Worm (Caenorhabditis elegans): ENCODE results near the gene F41B4.3.

DNA sequence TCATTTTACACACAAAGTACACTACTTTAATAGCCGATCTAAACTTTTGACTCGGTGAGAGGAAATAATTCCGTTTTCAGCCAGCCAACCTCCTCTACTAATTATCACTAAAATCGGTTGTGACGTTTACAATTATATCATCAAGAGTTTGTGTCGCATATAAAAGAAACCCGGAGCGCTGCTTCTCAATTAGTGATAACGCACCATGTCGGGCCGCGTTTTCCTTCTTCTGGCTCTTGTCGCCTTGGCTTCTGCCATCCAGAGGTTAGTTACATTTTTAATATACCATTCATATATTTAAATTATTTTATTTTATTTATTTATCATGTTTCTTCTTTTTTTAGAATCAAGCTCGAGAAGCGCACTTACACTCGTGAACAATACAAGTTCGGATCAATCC, 44.9 kb downstream of the F41B4.3 start, which contains the start of gene asp-3:
- no peak for TF ChIP-seq dao-5 (tag; optimal IDR thresholded peaks at IDR 0.05)
- TF ChIP-seq W03F9.2 (tag; optimal IDR thresholded peaks at IDR 0.05) = no peak
